In the genomic region with DNA sequence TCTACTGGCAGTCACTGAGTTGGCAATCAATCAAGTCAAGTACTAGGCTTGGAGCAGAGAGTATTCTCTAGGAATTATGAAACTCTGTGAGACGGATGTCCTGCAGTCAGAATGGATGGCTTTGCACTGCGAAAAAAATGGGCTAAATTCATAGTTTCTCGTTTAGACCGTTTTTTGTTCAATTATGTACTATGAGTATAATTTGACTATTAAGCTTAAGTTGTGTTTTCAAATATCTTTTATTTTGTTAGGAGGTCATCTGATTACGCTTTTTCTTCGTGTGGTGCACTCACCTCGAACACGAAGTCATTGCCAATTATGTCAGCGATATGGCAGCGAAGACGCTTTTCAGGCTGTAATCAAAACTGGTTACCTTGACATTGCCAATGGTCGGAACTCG, we compare ENCODE assay signal across 1 fruit fly cellular context.
A peak's percentile ranks its signal among the peaks of the same experiment; 100 is the strongest.
TF ChIP-seq lines count a peak whose summit lies in the region.

No protein-coding gene starts in this region.

TF ChIP-seq in whole organism, prepupa, 60 proteins besides CTCF, POLR2A, EP300 and RAD21 (continued from another document):
- TF ChIP-seq CG15336 (GFP tag; IDR thresholded peaks at IDR 0.05; lab: Robert Waterston, UW) (peak; percentile 57), CG11294 (GFP tag; IDR thresholded peaks at IDR 0.05; lab: Robert Waterston, UW) (0 out of 2 replicates have a peak, but pooled peaks have one; percentile 20), CG11762 (GFP tag; optimal IDR thresholded peaks at IDR 0.05; lab: Kevin White, UChicago; ENCODE audit: insufficient read depth) (no peak), CG10631 (GFP tag; optimal IDR thresholded peaks at IDR 0.05; lab: Kevin White, UChicago) (peak; percentile 42), CG11902 (GFP tag; optimal IDR thresholded peaks at IDR 0.05; lab: Kevin White, UChicago) (no peak), svp (GFP tag; lab: Kevin White, UChicago) (no peak), Hr38 (GFP tag; optimal IDR thresholded peaks at IDR 0.05; lab: Kevin White, UChicago) (no peak), CG6854 (GFP tag; optimal IDR thresholded peaks at IDR 0.05; lab: Kevin White, UChicago) (no peak), salr (GFP tag; optimal IDR thresholded peaks at IDR 0.05; lab: Kevin White, UChicago) (peak in 1 of 2 experiments; percentile 31), CG4318 (GFP tag; optimal IDR thresholded peaks at IDR 0.05; lab: Kevin White, UChicago) (peak; percentile 35), CG6276 (GFP tag; optimal IDR thresholded peaks at IDR 0.05; lab: Kevin White, UChicago) (no peak), dac (GFP tag; optimal IDR thresholded peaks at IDR 0.05; lab: Kevin White, UChicago) (no peak), esn (GFP tag; optimal IDR thresholded peaks at IDR 0.05; lab: Kevin White, UChicago) (no peak), CG32006 (GFP tag; optimal IDR thresholded peaks at IDR 0.05; lab: Kevin White, UChicago) (peak; percentile 62), Lpt (GFP tag; optimal IDR thresholded peaks at IDR 0.05; lab: Kevin White, UChicago) (no peak), ss (GFP tag; optimal IDR thresholded peaks at IDR 0.05; lab: Kevin White, UChicago) (no peak), CG6792 (GFP tag; optimal IDR thresholded peaks at IDR 0.05; lab: Kevin White, UChicago) (no peak), CG16779 (tag; optimal IDR thresholded peaks at IDR 0.05; lab: Kevin White, UChicago) (no peak)
